Worm (Caenorhabditis elegans) whole organism, late embryonic: Measurements from ENCODE around the gene dig-1.

ENCODE experiments used
- ahr-1 ChIP-seq: sonication (generic microtip); optimal IDR thresholded peaks from 2 replicates; lab custom pipeline; 2016; ENCODE audit warnings: missing genetic modification characterization, missing compliant biosample characterization
- ama-1 ChIP-seq: fragments of 150-350 bp; optimal IDR thresholded peaks from 2 replicates; lab custom pipeline; 2014
- eyg-1 ChIP-seq: sonication (generic microtip); optimal IDR thresholded peaks from 2 replicates; lab custom pipeline; 2016; ENCODE audit warnings: missing genotype, missing genetic modification characterization, missing compliant biosample characterization
- fkh-10 ChIP-seq: fragments of 150-350 bp; optimal IDR thresholded peaks from 2 replicates; lab custom pipeline; 2014; ENCODE audit warnings: missing biosample characterization, missing genetic modification reagents, missing genetic modification characterization
- madf-2 ChIP-seq: sonication (generic microtip); optimal IDR thresholded peaks from 2 replicates; lab custom pipeline; 2017; ENCODE audit warnings: missing genetic modification characterization, missing compliant biosample characterization
- pha-2 ChIP-seq: sonication (generic microtip); optimal IDR thresholded peaks from 2 replicates; lab custom pipeline; 2017; ENCODE audit warnings: mild to moderate bottlenecking, missing genetic modification characterization, missing compliant biosample characterization
- sdc-2 ChIP-seq: sonication (generic microtip); optimal IDR thresholded peaks from 2 replicates; lab custom pipeline; 2016; ENCODE audit warnings: missing genotype, missing genetic modification characterization, missing compliant biosample characterization
- tbx-7 ChIP-seq: sonication (generic microtip); optimal IDR thresholded peaks from 2 replicates; lab custom pipeline; 2016; ENCODE audit warnings: missing genotype, missing genetic modification characterization, missing compliant biosample characterization

- TF ChIP-seq sdc-2 (tag; lab: Kevin White, UChicago) (no peak), madf-2 (tag; lab: Kevin White, UChicago) (no peak), fkh-10 (GFP tag; lab: Kevin White, UChicago) (no peak), pha-2 (tag; lab: Kevin White, UChicago) (no peak), eyg-1 (no peak), ahr-1 (tag; lab: Kevin White, UChicago) (no peak), ama-1 (lab: Kevin White, UChicago) (no peak), tbx-7 (tag; lab: Kevin White, UChicago) (no peak)
Observed at ce11 chrIII:6816930-6817329, 70.8 kb downstream of the dig-1 start, which contains the start of gene F28F5.4.
